Worm (Caenorhabditis elegans) whole organism, L4 larva: ENCODE results near the gene C04C3.9.

Experiments
- F10B5.3 ChIP-seq: sonication (generic microtip); optimal IDR thresholded peaks from 2 replicates; lab custom pipeline; 2016; ENCODE audit warnings: mild to moderate bottlenecking, missing genetic modification characterization, missing compliant biosample characterization
- F26F4.8 ChIP-seq: fragments of 200-800 bp; sonication (Bioruptor generic); conservative IDR thresholded peaks from 2 replicates; pipeline ENCODE4 v1.3.6; 2022; ENCODE audit warnings: missing genetic modification characterization, missing compliant biosample characterization
- F37D6.2 ChIP-seq: sonication (generic microtip); optimal IDR thresholded peaks from 2 replicates; lab custom pipeline; 2016; ENCODE audit warnings: mild to moderate bottlenecking, missing genetic modification characterization, missing compliant biosample characterization
- F49E8.2 ChIP-seq: sonication (generic microtip); optimal IDR thresholded peaks from 2 replicates; lab custom pipeline; 2016; ENCODE audit warnings: missing compliant biosample characterization, mild to moderate bottlenecking, missing genetic modification characterization, borderline replicate concordance
- R02D3.7 ChIP-seq: fragments of 150-350 bp; sonication (generic microtip); optimal IDR thresholded peaks from 3 replicates; lab custom pipeline; 2014; ENCODE audit warnings: missing biosample characterization, missing genetic modification characterization
- T26A8.4 ChIP-seq: fragments of 200-800 bp; sonication (Bioruptor generic); IDR thresholded peaks from 2 replicates; pipeline ENCODE4 v1.3.6; 2022; ENCODE audit warnings: missing genetic modification characterization, missing compliant biosample characterization
- Y75B8A.6 ChIP-seq: fragments of 200-800 bp; sonication (Bioruptor generic); IDR thresholded peaks from 2 replicates; pipeline ENCODE4 v1.3.6; 2022; ENCODE audit warnings: missing genetic modification reagents, missing genetic modification characterization, missing compliant biosample characterization
- ZK337.2 ChIP-seq: fragments of 200-800 bp; sonication (Bioruptor generic); IDR thresholded peaks from 2 replicates; pipeline ENCODE4 v1.3.6; 2022; ENCODE audit warnings: missing genetic modification reagents, missing genetic modification characterization, missing compliant biosample characterization
- arid-1 ChIP-seq: fragments of 200-800 bp; sonication (Bioruptor generic); conservative IDR thresholded peaks from 2 replicates; pipeline ENCODE4 v1.3.6; 2022; ENCODE audit warnings: missing genetic modification reagents, missing genetic modification characterization, missing compliant biosample characterization
- attf-4 ChIP-seq: sonication (generic microtip); optimal IDR thresholded peaks from 3 replicates; lab custom pipeline; 2017; ENCODE audit warnings: missing biosample characterization, missing genetic modification characterization
- ceh-32 ChIP-seq: sonication (generic microtip); optimal IDR thresholded peaks from 2 replicates; lab custom pipeline; 2016; ENCODE audit warnings: mild to moderate bottlenecking, missing genetic modification characterization, missing compliant biosample characterization; ENCODE audit not compliant: poor library complexity
- ceh-44 ChIP-seq: fragments of 200-800 bp; sonication (Bioruptor generic); IDR thresholded peaks from 2 replicates; pipeline ENCODE4 v1.3.6; 2022; ENCODE audit warnings: missing genetic modification reagents, missing genetic modification characterization, missing compliant biosample characterization
- ceh-62 ChIP-seq: sonication (generic microtip); optimal IDR thresholded peaks from 2 replicates; lab custom pipeline; 2017; ENCODE audit warnings: missing biosample characterization, missing genetic modification characterization
- ces-1 ChIP-seq: fragments of 150-350 bp; sonication (generic microtip); optimal IDR thresholded peaks from 4 replicates; lab custom pipeline; 2014; ENCODE audit warnings: missing biosample characterization, missing genetic modification reagents, missing genetic modification characterization
- ctbp-1 ChIP-seq: fragments of 200-800 bp; sonication (Bioruptor generic); IDR thresholded peaks from 2 replicates; pipeline ENCODE4 v1.3.6; 2022; ENCODE audit warnings: missing genetic modification reagents, missing genetic modification characterization, missing compliant biosample characterization
- daf-19 ChIP-seq: fragments of 200-800 bp; sonication (Bioruptor generic); conservative IDR thresholded peaks from 2 replicates; pipeline ENCODE4 v1.3.6; 2022; ENCODE audit warnings: missing genetic modification characterization, missing compliant biosample characterization
- dmd-6 ChIP-seq: fragments of 200-800 bp; sonication (Bioruptor generic); IDR thresholded peaks from 2 replicates; pipeline ENCODE4 v1.3.6; 2022; ENCODE audit warnings: missing genetic modification reagents, missing genetic modification characterization, missing compliant biosample characterization
- duxl-1 ChIP-seq: sonication (generic microtip); optimal IDR thresholded peaks from 2 replicates; lab custom pipeline; 2016; ENCODE audit warnings: mild to moderate bottlenecking, missing genetic modification characterization, moderate library complexity, missing compliant biosample characterization; ENCODE audit not compliant: poor library complexity
- dve-1 ChIP-seq: sonication (generic microtip); optimal IDR thresholded peaks from 2 replicates; lab custom pipeline; 2017; ENCODE audit warnings: antibody characterized with exemption, mild to moderate bottlenecking, missing genetic modification characterization, missing compliant biosample characterization; ENCODE audit not compliant: insufficient read depth
- fkh-10 ChIP-seq: fragments of 150-350 bp; optimal IDR thresholded peaks from 2 replicates; lab custom pipeline; 2014; ENCODE audit warnings: missing biosample characterization, missing genetic modification reagents, missing genetic modification characterization
- hif-1 ChIP-seq, 2 experiments: sonication (generic microtip); optimal IDR thresholded peaks; 2 replicates each; lab custom pipeline; 2016 to 2017; ENCODE audit warnings: missing compliant biosample characterization in 2 of 2, missing genetic modification characterization in 2 of 2, missing genetic modification reagents in 2 of 2, missing genotype in 2 of 2, mild to moderate bottlenecking in 1 of 2
- hlh-30 ChIP-seq: sonication (generic microtip); optimal IDR thresholded peaks from 2 replicates; lab custom pipeline; 2017; ENCODE audit warnings: antibody characterized with exemption, mild to moderate bottlenecking, missing genetic modification characterization, missing compliant biosample characterization; ENCODE audit not compliant: insufficient read depth
- jun-1 ChIP-seq: fragments of 150-350 bp; optimal IDR thresholded peaks from 2 replicates; lab custom pipeline; 2014; ENCODE audit warnings: missing biosample characterization, missing genetic modification reagents, missing genetic modification characterization
- lin-38 ChIP-seq: fragments of 200-800 bp; sonication (Bioruptor generic); IDR thresholded peaks from 2 replicates; pipeline ENCODE4 v1.3.6; 2022; ENCODE audit warnings: missing genetic modification reagents, missing genetic modification characterization, missing compliant biosample characterization
- lsy-2 ChIP-seq, 2 experiments: fragments of 150-350 bp in 1 of 2; sonication (generic microtip) in 1 of 2; optimal IDR thresholded peaks; 2 replicates each; lab custom pipeline; 2014 to 2017; ENCODE audit warnings: missing biosample characterization in 2 of 2, missing genetic modification characterization in 2 of 2
- mdt-29 ChIP-seq: fragments of 200-800 bp; sonication (Bioruptor generic); IDR thresholded peaks from 2 replicates; pipeline ENCODE4 v1.3.6; 2022; ENCODE audit warnings: missing genetic modification reagents, missing genetic modification characterization, missing compliant biosample characterization
- mep-1 ChIP-seq: fragments of 150-350 bp; sonication (generic microtip); optimal IDR thresholded peaks from 3 replicates; lab custom pipeline; 2014; ENCODE audit warnings: missing biosample characterization, missing genetic modification characterization
- mxl-3 ChIP-seq: fragments of 200-800 bp; sonication (Bioruptor generic); optimal IDR thresholded peaks from 2 replicates; lab custom pipeline; 2018; ENCODE audit warnings: mild to moderate bottlenecking, missing genetic modification characterization, missing compliant biosample characterization
- nhr-28 ChIP-seq: fragments of 150-350 bp; optimal IDR thresholded peaks from 2 replicates; lab custom pipeline; 2014; ENCODE audit warnings: missing biosample characterization, missing genetic modification characterization
- nhr-42 ChIP-seq: fragments of 200-800 bp; sonication (Bioruptor generic); IDR thresholded peaks from 2 replicates; pipeline ENCODE4 v1.3.6; 2022; ENCODE audit warnings: missing genetic modification characterization, missing compliant biosample characterization
- nhr-48 ChIP-seq: sonication (generic microtip); optimal IDR thresholded peaks from 2 replicates; lab custom pipeline; 2016; ENCODE audit warnings: mild to moderate bottlenecking, missing genetic modification characterization, missing compliant biosample characterization
- nhr-6 ChIP-seq: fragments of 150-350 bp; optimal IDR thresholded peaks from 2 replicates; lab custom pipeline; 2014; ENCODE audit warnings: missing biosample characterization, missing genetic modification characterization
- nhr-77 ChIP-seq: fragments of 150-350 bp; optimal IDR thresholded peaks from 2 replicates; lab custom pipeline; 2014; ENCODE audit warnings: missing biosample characterization, missing genetic modification characterization
- pha-4 ChIP-seq, 2 experiments: fragments of 150-350 bp in 1 of 2; fragments of 200-800 bp in 1 of 2; sonication (Bioruptor generic) in 1 of 2; IDR thresholded peaks in 1 of 2; optimal IDR thresholded peaks in 1 of 2; 2 replicates each; pipeline versions ENCODE4 v1.3.6 to Lab custom; 2014 to 2022; ENCODE audit warnings: missing genetic modification characterization in 2 of 2, missing genetic modification reagents in 2 of 2, missing biosample characterization in 1 of 2, missing compliant biosample characterization in 1 of 2
- saeg-2 ChIP-seq: fragments of 200-800 bp; sonication (Bioruptor generic); IDR thresholded peaks from 2 replicates; pipeline ENCODE4 v1.3.6; 2022; ENCODE audit warnings: missing genetic modification reagents, missing genetic modification characterization, missing compliant biosample characterization
- set-16 ChIP-seq: fragments of 200-800 bp; sonication (Bioruptor generic); IDR thresholded peaks from 2 replicates; pipeline ENCODE4 v1.3.6; 2022; ENCODE audit warnings: missing genetic modification reagents, missing genetic modification characterization, missing compliant biosample characterization
- skn-1 ChIP-seq: fragments of 150-350 bp; optimal IDR thresholded peaks from 2 replicates; lab custom pipeline; 2014; ENCODE audit warnings: missing biosample characterization, missing genetic modification characterization
- zag-1 ChIP-seq: fragments of 150-350 bp; optimal IDR thresholded peaks from 2 replicates; lab custom pipeline; 2014; ENCODE audit warnings: missing biosample characterization, missing genetic modification characterization
- zfp-2 ChIP-seq: sonication (generic microtip); optimal IDR thresholded peaks from 2 replicates; lab custom pipeline; 2016; ENCODE audit warnings: mild to moderate bottlenecking, missing genetic modification characterization, missing compliant biosample characterization
- zip-2 ChIP-seq: fragments of 150-350 bp; optimal IDR thresholded peaks from 2 replicates; lab custom pipeline; 2014; ENCODE audit warnings: missing biosample characterization, missing genetic modification characterization

Gene C04C3.9

ce11 chrIV:3384593-3384992 lies 43.7 kb downstream of the C04C3.9 start (continued):
- TF ChIP-seq skn-1 (tag; lab: Kevin White, UChicago) (peak; percentile 8), nhr-28 (tag; lab: Kevin White, UChicago) (peak; percentile 84), lin-38 (peak; percentile 87), duxl-1 (peak; percentile 83), zag-1 (no peak), nhr-6 (tag; lab: Kevin White, UChicago) (peak; percentile 73), hlh-30 (peak; percentile 100), T26A8.4 (GFP tag; lab: Robert Waterston, UW) (peak; percentile 92), mxl-3 (GFP tag; lab: Kevin White, UChicago) (peak; percentile 93), attf-4 (no peak), F10B5.3 (tag; lab: Kevin White, UChicago) (peak; percentile 49), set-16 (GFP tag; lab: Robert Waterston, UW) (peak; percentile 86), ceh-32 (no peak), ZK337.2 (GFP tag; lab: Robert Waterston, UW) (peak; percentile 54; the same call in 1 of the 2 replicates), ceh-62 (tag; lab: Kevin White, UChicago) (no peak), pha-4 (GFP tag; IDR thresholded peaks at IDR 0.05; lab: Robert Waterston, UW) (peak; percentile 84), pha-4 (tag; optimal IDR thresholded peaks at IDR 0.05; lab: Kevin White, UChicago) (no peak), F26F4.8 (GFP tag; lab: Robert Waterston, UW) (no peak), fkh-10 (GFP tag; lab: Kevin White, UChicago) (peak; percentile 44), ceh-44 (GFP tag; lab: Robert Waterston, UW) (no peak), saeg-2 (GFP tag; lab: Robert Waterston, UW) (0 out of 2 replicates have a peak, but pooled peaks have one; percentile 65), ctbp-1 (GFP tag; lab: Robert Waterston, UW) (peak; percentile 82), lsy-2 (tag; optimal IDR thresholded peaks at IDR 0.05; lab: Kevin White, UChicago) (peak; percentile 82 to 94), arid-1 (peak; percentile 68; the same call in 1 of the 2 replicates), F49E8.2 (tag; lab: Kevin White, UChicago) (no peak), zfp-2 (tag; lab: Kevin White, UChicago) (no peak), jun-1 (peak; percentile 80), ces-1 (GFP tag; lab: Kevin White, UChicago) (peak; percentile 1), dmd-6 (GFP tag; lab: Robert Waterston, UW) (peak; percentile 88)

DNA sequence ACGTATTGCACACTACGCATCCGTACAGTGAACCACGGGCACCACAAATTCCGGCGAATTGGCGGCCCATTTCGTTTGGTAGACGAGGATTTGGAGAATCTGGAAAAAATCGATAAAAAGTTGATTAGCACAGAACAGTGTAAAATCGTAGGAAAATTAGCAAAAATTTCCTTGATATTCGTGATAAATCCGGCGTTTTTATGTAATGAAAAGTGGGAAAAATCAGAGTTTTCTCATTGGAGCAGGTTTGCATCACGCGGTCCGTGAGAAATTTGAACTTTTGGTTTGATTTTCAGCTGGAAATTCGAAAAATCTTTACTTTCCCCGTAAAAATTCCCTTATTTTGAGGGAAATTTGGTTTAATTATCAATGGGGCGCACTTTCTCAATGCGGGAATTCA lies 44.3 kb downstream of the C04C3.9 start, which contains the start of gene B0546.4:
B0546.4 (minus strand) TSS at position 101 of the 400 bp plus-strand sequence.
- TF ChIP-seq nhr-77 (tag; lab: Kevin White, UChicago) (no peak), lsy-2 (tag; optimal IDR thresholded peaks at IDR 0.05; lab: Kevin White, UChicago) (no peak), saeg-2 (GFP tag; lab: Robert Waterston, UW) (no peak), F49E8.2 (tag; lab: Kevin White, UChicago) (no peak), zip-2 (tag; lab: Kevin White, UChicago) (no peak), mep-1 (no peak), duxl-1 (no peak), R02D3.7 (no peak), dmd-6 (GFP tag; lab: Robert Waterston, UW) (no peak), nhr-48 (tag; lab: Kevin White, UChicago) (no peak), nhr-42 (GFP tag; lab: Robert Waterston, UW) (no peak), dve-1 (tag; lab: Kevin White, UChicago) (no peak), daf-19 (no peak), F37D6.2 (no peak), skn-1 (tag; lab: Kevin White, UChicago) (no peak), hif-1 (tag; optimal IDR thresholded peaks at IDR 0.05; lab: Kevin White, UChicago) (no peak), mdt-29 (GFP tag; lab: Robert Waterston, UW) (no peak), Y75B8A.6 (GFP tag; lab: Robert Waterston, UW) (no peak)
- TF ChIP-seq, all 104 proteins: peak for 0
